Fruit fly (Drosophila melanogaster): ENCODE results near the gene Sfp70A4.

- no peak for TF ChIP-seq CG15710 (tag; optimal IDR thresholded peaks at IDR 0.05)
- TF ChIP-seq CG10348 (GFP tag; IDR thresholded peaks at IDR 0.05) = no peak
- TF ChIP-seq Pif1A (GFP tag; optimal IDR thresholded peaks at IDR 0.05) = no peak
- no peak for TF ChIP-seq EcR (GFP tag; optimal IDR thresholded peaks at IDR 0.05)
- TF ChIP-seq CG32121 (GFP tag; IDR thresholded peaks at IDR 0.05) = no peak
These were observed 10.0 kb downstream of the Sfp70A4 start for dm6 chr3L:13286640-13287039.

All from whole organism, pupa.